Worm (Caenorhabditis elegans): ENCODE measurements around the gene fdgt-2.

- peak; percentile 54; the same call in 1 of the 2 replicates for TF ChIP-seq ztf-29 (GFP tag; IDR thresholded peaks at IDR 0.05)
- TF ChIP-seq cog-1 (tag; optimal IDR thresholded peaks at IDR 0.05), result no peak
- TF ChIP-seq flt-1 (GFP tag; IDR thresholded peaks at IDR 0.05), result 0 out of 2 replicates have a peak, but pooled peaks have one; percentile 49
- no peak for TF ChIP-seq tab-1 (GFP tag; IDR thresholded peaks at IDR 0.05)
Measured at ce11 chrII:8415462-8416037, 1.9 kb upstream of the fdgt-2 start.
